Fruit fly (Drosophila melanogaster) Kc167 (cell line): ENCODE data around the gene laf.

Experiments used
- Myc ChIP-seq: fragments of >200 bp; optimal IDR thresholded peaks from 2 replicates; lab custom pipeline; 2017; ENCODE audit warnings: missing external identifiers
- Sin3A ChIP-seq: fragments of >200 bp; optimal IDR thresholded peaks from 2 replicates; lab custom pipeline; 2018; ENCODE audit warnings: missing external identifiers
- h ChIP-seq: fragments of >200 bp; optimal IDR thresholded peaks from 3 replicates; lab custom pipeline; 2018; ENCODE audit warnings: missing external identifiers
- insv ChIP-seq: fragments of >200 bp; optimal IDR thresholded peaks from 3 replicates; lab custom pipeline; 2018; ENCODE audit warnings: missing external identifiers
- psq ChIP-seq: fragments of >200 bp; optimal IDR thresholded peaks from 2 replicates; lab custom pipeline; 2017; ENCODE audit warnings: missing external identifiers
- ttk ChIP-seq: sonication (Bioruptor generic); optimal IDR thresholded peaks from 2 replicates; lab custom pipeline; 2017; ENCODE audit warnings: missing external identifiers

Gene laf

DNA sequence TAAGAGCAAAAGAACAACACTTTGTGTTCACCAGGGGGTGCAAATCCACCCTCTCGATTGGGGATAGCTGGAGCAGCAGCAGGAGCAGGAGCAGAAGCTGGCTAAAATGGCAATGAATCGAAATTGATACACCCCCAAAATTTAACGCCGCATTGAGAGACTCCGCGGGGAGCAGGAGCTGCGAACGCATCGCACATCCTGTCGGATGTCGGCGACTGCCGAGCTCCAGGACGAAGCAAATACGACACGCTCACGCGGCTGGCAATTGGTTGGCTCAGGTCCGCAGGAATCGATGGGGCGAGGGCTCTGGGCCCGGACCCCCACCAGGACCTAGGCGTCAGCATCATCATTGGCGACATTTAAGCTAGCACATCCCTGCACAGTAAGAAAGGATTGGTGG, 35.4 kb downstream of the laf start:
- no peak for TF ChIP-seq Myc (lab: Kevin White, UChicago)
- TF ChIP-seq insv (lab: Kevin White, UChicago) = no peak
- TF ChIP-seq ttk (lab: Kevin White, UChicago) = no peak
- TF ChIP-seq h (lab: Kevin White, UChicago) = no peak

DNA sequence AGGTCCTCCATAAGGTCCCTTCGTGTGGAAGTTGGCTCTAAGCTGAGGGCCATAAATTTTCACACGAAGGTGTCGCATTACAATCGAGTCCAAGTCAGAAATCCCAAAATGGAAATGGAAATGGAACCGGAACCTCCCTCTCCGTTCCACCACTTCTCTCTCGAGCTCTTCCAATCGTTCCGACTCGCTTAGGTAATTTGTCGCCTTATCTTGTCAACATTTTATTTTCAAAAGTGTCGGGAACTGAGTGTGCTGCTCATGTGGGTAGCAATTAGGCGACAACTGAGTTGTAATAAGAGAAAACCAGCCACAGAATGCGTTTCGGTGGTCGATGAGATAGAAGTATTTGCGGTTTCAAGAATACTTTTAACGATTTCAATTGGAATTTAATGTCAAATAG, 37.6 kb downstream of the laf start:
- no peak for TF ChIP-seq Sin3A (lab: Kevin White, UChicago)
- TF ChIP-seq insv (lab: Kevin White, UChicago) = no peak
- no peak for TF ChIP-seq psq (lab: Kevin White, UChicago)
- TF ChIP-seq Myc (lab: Kevin White, UChicago) = no peak
- TF ChIP-seq h (lab: Kevin White, UChicago) = no peak
- no peak for TF ChIP-seq ttk (lab: Kevin White, UChicago)

dm6 chr3R:4835315-4835714, 43.0 kb downstream of the laf start:
- no peak for TF ChIP-seq h (lab: Kevin White, UChicago)
- TF ChIP-seq Sin3A (lab: Kevin White, UChicago) = no peak
- TF ChIP-seq ttk (lab: Kevin White, UChicago) = no peak
- no peak for TF ChIP-seq Myc (lab: Kevin White, UChicago)
- no peak for TF ChIP-seq psq (lab: Kevin White, UChicago)
- TF ChIP-seq insv (lab: Kevin White, UChicago) = no peak

- no peak for TF ChIP-seq psq (lab: Kevin White, UChicago)
These were observed 44.7 kb downstream of the laf start for dm6 chr3R:4833636-4834035.

- TF ChIP-seq psq (lab: Kevin White, UChicago) (no peak), Myc (lab: Kevin White, UChicago) (no peak), Sin3A (lab: Kevin White, UChicago) (no peak), h (lab: Kevin White, UChicago) (no peak), ttk (lab: Kevin White, UChicago) (no peak), insv (lab: Kevin White, UChicago) (no peak)
These were observed 47.1 kb downstream of the laf start, which contains the start of gene CG14659 for dm6 chr3R:4831197-4831596. CG14659 (minus strand) TSS chr3R:4831297.

DNA sequence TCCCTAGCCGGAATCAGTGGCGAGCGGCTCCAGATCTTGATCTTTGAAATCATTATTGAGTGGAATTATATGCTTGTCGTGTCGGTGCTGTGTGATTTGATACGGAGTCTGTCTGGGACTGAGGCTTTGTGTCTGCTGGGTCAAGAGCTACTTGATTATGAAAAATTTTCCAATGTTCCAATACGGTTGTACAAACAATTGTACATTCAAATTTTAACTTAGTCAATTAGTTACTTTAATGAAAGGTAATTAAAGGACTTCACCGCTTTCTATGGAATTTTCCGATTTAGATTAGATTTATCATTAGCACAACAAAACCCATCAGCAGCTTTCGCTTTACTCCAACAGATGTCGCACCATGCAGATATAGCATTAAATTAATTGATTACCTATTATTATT, 47.9 kb downstream of the laf start, which contains the start of gene CG14658:
CG14658 (minus strand) TSS at position 101 of the 400 bp plus-strand sequence.
- TF ChIP-seq Sin3A (lab: Kevin White, UChicago) (no peak), h (lab: Kevin White, UChicago) (no peak), psq (lab: Kevin White, UChicago) (no peak), ttk (lab: Kevin White, UChicago) (no peak), insv (lab: Kevin White, UChicago) (no peak), Myc (lab: Kevin White, UChicago) (no peak)
